Worm (Caenorhabditis elegans): Measurements from ENCODE around the gene flp-19.

DNA sequence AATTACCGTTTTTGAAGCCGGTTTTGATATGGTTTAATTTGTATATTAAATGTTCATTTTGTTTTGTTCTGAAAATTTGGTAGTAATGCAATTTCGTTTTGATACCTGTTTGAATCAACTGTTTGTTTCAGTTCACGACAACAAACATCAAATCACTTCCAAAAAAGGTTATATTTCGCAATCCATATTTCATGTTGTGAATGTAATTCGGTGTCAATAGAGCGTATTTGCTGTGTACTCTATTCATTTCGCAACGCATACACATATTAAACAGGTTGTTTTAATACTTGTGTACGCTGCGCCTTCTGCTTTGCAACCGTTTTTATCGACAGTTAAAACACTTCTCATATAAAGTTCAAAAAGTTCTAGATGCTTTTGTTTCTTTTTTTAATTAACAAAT is 28.1 kb upstream of the flp-19 start:
- TF ChIP-seq cog-1 (tag; optimal IDR thresholded peaks at IDR 0.05) (peak; percentile 14), ztf-29 (GFP tag; IDR thresholded peaks at IDR 0.05) (no peak), ref-1 (GFP tag; conservative IDR thresholded peaks at IDR 0.05) (no peak), ztf-23 (GFP tag; IDR thresholded peaks at IDR 0.05) (no peak), klf-2 (GFP tag; conservative IDR thresholded peaks at IDR 0.05) (no peak), flt-1 (GFP tag; IDR thresholded peaks at IDR 0.05) (no peak), med-1 (GFP tag; optimal IDR thresholded peaks at IDR 0.05; ENCODE audit: insufficient read depth) (no peak)

Data from whole organism, midembryonic.